Worm (Caenorhabditis elegans) whole organism, mixed stage, embryonic: ENCODE data around the gene Y39H10B.2.
"Not testable (repeated sequence)": the region's sequence is repeated elsewhere in the genome, so short reads cannot be mapped to it uniquely, and the experiment has no call there.

Experiments
- M03D4.4 ChIP-seq: sonication (generic microtip); optimal IDR thresholded peaks from 2 replicates; lab custom pipeline; 2017; ENCODE audit warnings: mild to moderate bottlenecking, missing genetic modification characterization, missing compliant biosample characterization
- bed-3 ChIP-seq: fragments of 200-800 bp; sonication (Bioruptor generic); optimal IDR thresholded peaks from 3 replicates; lab custom pipeline; 2018; ENCODE audit warnings: mild to moderate bottlenecking, missing genetic modification characterization, moderate library complexity, missing compliant biosample characterization
- ceh-39 ChIP-seq: fragments of 150-350 bp; optimal IDR thresholded peaks from 2 replicates; lab custom pipeline; 2014; ENCODE audit warnings: missing biosample characterization, missing genetic modification characterization
- ceh-43 ChIP-seq: fragments of 200-800 bp; sonication (Bioruptor generic); optimal IDR thresholded peaks from 2 replicates; lab custom pipeline; 2018; ENCODE audit warnings: mild to moderate bottlenecking, missing genetic modification characterization, moderate library complexity, missing compliant biosample characterization
- ceh-83 ChIP-seq: fragments of 200-800 bp; sonication (Bioruptor generic); optimal IDR thresholded peaks from 2 replicates; lab custom pipeline; 2018; ENCODE audit warnings: mild to moderate bottlenecking, missing genetic modification characterization, missing compliant biosample characterization
- ces-1 ChIP-seq: fragments of 150-350 bp; optimal IDR thresholded peaks from 2 replicates; lab custom pipeline; 2014; ENCODE audit warnings: missing biosample characterization, missing genetic modification reagents, missing genetic modification characterization
- cnd-1 ChIP-seq: fragments of 200-800 bp; sonication (Bioruptor generic); optimal IDR thresholded peaks from 2 replicates; lab custom pipeline; 2018; ENCODE audit warnings: mild to moderate bottlenecking, missing genetic modification characterization, missing compliant biosample characterization
- drap-1 ChIP-seq: fragments of 200-800 bp; sonication (Bioruptor generic); optimal IDR thresholded peaks from 3 replicates; lab custom pipeline; 2018; ENCODE audit warnings: mild to moderate bottlenecking, missing genetic modification characterization, missing compliant biosample characterization
- elt-1 ChIP-seq: sonication (generic microtip); optimal IDR thresholded peaks from 2 replicates; lab custom pipeline; 2017; ENCODE audit warnings: missing genetic modification characterization, mild to moderate bottlenecking, missing compliant biosample characterization, antibody characterized with exemption, moderate library complexity, borderline replicate concordance; ENCODE audit not compliant: insufficient read depth
- elt-3 ChIP-seq: fragments of 150-350 bp; optimal IDR thresholded peaks from 2 replicates; lab custom pipeline; 2014; ENCODE audit warnings: missing biosample characterization, missing genetic modification characterization
- flh-1 ChIP-seq: fragments of 200-800 bp; sonication (Bioruptor generic); optimal IDR thresholded peaks from 2 replicates; lab custom pipeline; 2018; ENCODE audit warnings: mild to moderate bottlenecking, missing genetic modification characterization, moderate library complexity, missing compliant biosample characterization
- ham-2 ChIP-seq: fragments of 200-800 bp; sonication (Bioruptor generic); optimal IDR thresholded peaks from 2 replicates; lab custom pipeline; 2018; ENCODE audit warnings: mild to moderate bottlenecking, missing genetic modification characterization, missing compliant biosample characterization
- hlh-1 ChIP-seq: fragments of 150-350 bp; optimal IDR thresholded peaks from 2 replicates; lab custom pipeline; 2014; ENCODE audit warnings: missing biosample characterization, missing genetic modification reagents, missing genetic modification characterization
- lin-13 ChIP-seq: fragments of 150-350 bp; optimal IDR thresholded peaks from 2 replicates; lab custom pipeline; 2014; ENCODE audit warnings: missing biosample characterization, missing genetic modification characterization
- lin-32 ChIP-seq: fragments of 200-800 bp; sonication (Bioruptor generic); optimal IDR thresholded peaks from 2 replicates; lab custom pipeline; 2018; ENCODE audit warnings: mild to moderate bottlenecking, missing genetic modification characterization, missing compliant biosample characterization
- lsy-2 ChIP-seq: fragments of 150-350 bp; optimal IDR thresholded peaks from 2 replicates; lab custom pipeline; 2014; ENCODE audit warnings: missing biosample characterization, missing genetic modification characterization
- mab-5 ChIP-seq: fragments of 150-350 bp; optimal IDR thresholded peaks from 2 replicates; lab custom pipeline; 2014; ENCODE audit warnings: missing biosample characterization, missing genetic modification characterization
- mep-1 ChIP-seq: fragments of 150-350 bp; optimal IDR thresholded peaks from 2 replicates; lab custom pipeline; 2017; ENCODE audit warnings: missing biosample characterization, missing genetic modification reagents, missing genetic modification characterization, inconsistent platforms
- mls-2 ChIP-seq: sonication (generic microtip); optimal IDR thresholded peaks from 2 replicates; lab custom pipeline; 2016; ENCODE audit warnings: mild to moderate bottlenecking, missing genetic modification characterization, moderate library complexity, missing compliant biosample characterization
- nhr-12 ChIP-seq: fragments of 150-350 bp; optimal IDR thresholded peaks from 2 replicates; lab custom pipeline; 2014; ENCODE audit warnings: missing biosample characterization, missing genetic modification characterization
- nhr-2 ChIP-seq: fragments of 150-350 bp; optimal IDR thresholded peaks from 2 replicates; lab custom pipeline; 2014; ENCODE audit warnings: missing biosample characterization, missing genetic modification characterization
- nhr-237 ChIP-seq: fragments of 150-350 bp; optimal IDR thresholded peaks from 2 replicates; lab custom pipeline; 2014; ENCODE audit warnings: missing biosample characterization, missing genetic modification characterization
- nhr-28 ChIP-seq: fragments of 150-350 bp; optimal IDR thresholded peaks from 2 replicates; lab custom pipeline; 2014; ENCODE audit warnings: missing biosample characterization, missing genetic modification characterization
- pha-4 ChIP-seq: fragments of 150-350 bp; optimal IDR thresholded peaks from 2 replicates; lab custom pipeline; 2018; ENCODE audit warnings: missing biosample characterization, missing genetic modification reagents, missing genetic modification characterization
- sem-2 ChIP-seq: fragments of 200-800 bp; sonication (Bioruptor generic); optimal IDR thresholded peaks from 2 replicates; lab custom pipeline; 2018; ENCODE audit warnings: mild to moderate bottlenecking, missing genetic modification characterization, missing compliant biosample characterization
- snpc-4 ChIP-seq: fragments of 150-350 bp; optimal IDR thresholded peaks from 2 replicates; lab custom pipeline; 2014; ENCODE audit warnings: missing biosample characterization, missing genetic modification characterization
- sptf-1 ChIP-seq: sonication (generic microtip); optimal IDR thresholded peaks from 2 replicates; lab custom pipeline; 2017; ENCODE audit warnings: mild to moderate bottlenecking, missing genetic modification characterization, moderate library complexity, missing compliant biosample characterization
- tbx-8 ChIP-seq: fragments of 200-800 bp; sonication (Bioruptor generic); optimal IDR thresholded peaks from 2 replicates; lab custom pipeline; 2018; ENCODE audit warnings: mild to moderate bottlenecking, missing genetic modification characterization, moderate library complexity, missing compliant biosample characterization
- unc-120 ChIP-seq: sonication (generic microtip); optimal IDR thresholded peaks from 2 replicates; lab custom pipeline; 2017; ENCODE audit warnings: missing genetic modification characterization, missing compliant biosample characterization; ENCODE audit not compliant: poor library complexity, severe bottlenecking
- unc-39 ChIP-seq: fragments of 150-350 bp; optimal IDR thresholded peaks from 2 replicates; lab custom pipeline; 2014; ENCODE audit warnings: missing biosample characterization, missing genetic modification characterization
- unc-62 ChIP-seq: fragments of 150-350 bp; optimal IDR thresholded peaks from 2 replicates; lab custom pipeline; 2014; ENCODE audit warnings: missing biosample characterization, missing genetic modification reagents, missing genetic modification characterization
- zip-8 ChIP-seq: fragments of 150-350 bp; optimal IDR thresholded peaks from 2 replicates; lab custom pipeline; 2014; ENCODE audit warnings: missing biosample characterization, missing genetic modification characterization
- ztf-11 ChIP-seq: fragments of 150-350 bp; optimal IDR thresholded peaks from 2 replicates; lab custom pipeline; 2014; ENCODE audit warnings: missing biosample characterization, missing genetic modification characterization

Y39H10B.2 gene

DNA sequence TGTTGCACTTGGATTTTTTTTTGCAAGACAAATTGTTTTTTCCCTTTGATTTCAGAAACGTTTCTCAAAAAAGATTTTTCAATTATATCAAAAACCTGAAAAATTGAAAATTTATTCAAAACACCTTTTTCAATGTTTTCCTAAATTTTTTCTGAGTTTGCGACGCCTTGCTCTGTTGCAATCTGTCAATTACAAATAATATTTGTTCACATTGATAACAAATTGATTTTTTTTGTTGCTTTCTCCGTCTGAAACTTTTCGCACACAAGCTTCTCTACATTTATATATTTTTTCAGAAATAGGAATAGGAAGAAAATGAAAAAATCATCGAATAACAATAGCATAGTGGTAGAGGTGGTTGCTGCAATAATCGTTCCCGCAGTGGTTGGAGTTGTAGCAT, at the start of gene Y39H10B.2:
Gene Y39H10B.2, plus strand, starts transcription at position 301 of the 400 bp plus-strand sequence.
- no peak for TF ChIP-seq bed-3 (GFP tag; lab: Kevin White, UChicago)
- TF ChIP-seq nhr-237 (tag; lab: Kevin White, UChicago), result no peak
- no peak for TF ChIP-seq ham-2 (GFP tag; lab: Kevin White, UChicago)
- no peak for TF ChIP-seq unc-39
- TF ChIP-seq flh-1 (GFP tag; lab: Kevin White, UChicago), result no peak
- TF ChIP-seq elt-3 (tag; lab: Kevin White, UChicago), result no peak
- no peak for TF ChIP-seq hlh-1 (tag; lab: Kevin White, UChicago)
- no peak for TF ChIP-seq tbx-8 (GFP tag; lab: Kevin White, UChicago)
- no peak for TF ChIP-seq ceh-39 (tag; lab: Kevin White, UChicago)
- TF ChIP-seq lin-32 (GFP tag; lab: Kevin White, UChicago), result no peak
- TF ChIP-seq unc-62 (GFP tag; lab: Kevin White, UChicago), result no peak
- no peak for TF ChIP-seq lin-13 (tag; lab: Kevin White, UChicago)

DNA sequence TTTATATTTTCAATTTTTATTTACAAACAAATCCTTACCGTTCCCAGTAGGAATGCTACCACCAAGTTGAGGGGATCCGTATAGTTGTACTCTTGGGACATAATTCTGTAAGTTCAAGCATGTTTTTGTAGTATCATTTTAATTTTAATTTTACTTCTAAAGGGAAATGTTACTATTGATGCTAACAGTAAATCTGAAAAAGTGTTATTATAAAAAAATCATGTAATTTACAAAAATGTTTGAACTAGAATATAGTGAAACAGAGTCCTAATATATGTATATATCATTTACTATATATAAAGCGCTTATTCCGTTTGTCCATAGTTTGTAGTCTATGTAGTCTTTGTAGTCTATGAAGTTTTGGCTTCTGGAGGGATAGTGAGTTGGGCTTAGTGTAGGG, 48.0 kb upstream of the Y39H10B.2 start, which contains the start of gene srx-93:
Gene srx-93, minus strand, starts transcription at position 101 of the 400 bp plus-strand sequence.
- TF ChIP-seq mls-2 (tag; lab: Kevin White, UChicago); sem-2; mep-1 (tag; lab: Kevin White, UChicago): not testable (repeated sequence)
- TF ChIP-seq, all 35 proteins: peak for 0; not testable (repeated sequence) for 35

DNA sequence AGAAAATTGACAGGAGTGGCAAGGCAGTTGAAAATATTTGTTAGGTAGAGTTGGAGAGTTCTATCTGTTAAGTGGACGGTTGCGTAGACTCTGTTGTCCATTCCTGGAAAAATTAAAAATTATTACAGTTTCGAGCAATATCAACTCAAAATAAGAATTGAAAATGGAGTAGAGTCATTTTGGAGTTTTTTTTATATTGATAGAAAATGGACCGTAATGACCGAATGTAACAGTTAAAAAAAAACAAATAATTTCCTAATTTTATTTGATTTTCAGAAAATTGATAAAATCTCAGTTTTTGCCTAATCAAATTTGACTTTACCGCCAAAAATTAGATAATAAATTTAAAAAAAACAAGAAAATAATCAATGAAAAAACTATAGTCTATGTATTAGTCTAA, 41.6 kb upstream of the Y39H10B.2 start, which contains the start of gene F59B1.4:
Gene F59B1.4, minus strand, starts transcription at position 101 of the 400 bp plus-strand sequence.
- no peak for TF ChIP-seq bed-3 (GFP tag; lab: Kevin White, UChicago)
- TF ChIP-seq drap-1 (GFP tag; lab: Kevin White, UChicago), result no peak
- TF ChIP-seq ztf-11 (tag; lab: Kevin White, UChicago), result no peak
- TF ChIP-seq nhr-12 (tag; lab: Kevin White, UChicago), result no peak
- no peak for TF ChIP-seq ceh-83 (GFP tag; lab: Kevin White, UChicago)
- TF ChIP-seq nhr-237 (tag; lab: Kevin White, UChicago), result no peak
- TF ChIP-seq ces-1 (GFP tag; lab: Kevin White, UChicago), result no peak
- TF ChIP-seq hlh-1 (tag; lab: Kevin White, UChicago), result no peak
- no peak for TF ChIP-seq ceh-43
- no peak for TF ChIP-seq nhr-2 (tag; lab: Kevin White, UChicago)
- no peak for TF ChIP-seq lsy-2

DNA sequence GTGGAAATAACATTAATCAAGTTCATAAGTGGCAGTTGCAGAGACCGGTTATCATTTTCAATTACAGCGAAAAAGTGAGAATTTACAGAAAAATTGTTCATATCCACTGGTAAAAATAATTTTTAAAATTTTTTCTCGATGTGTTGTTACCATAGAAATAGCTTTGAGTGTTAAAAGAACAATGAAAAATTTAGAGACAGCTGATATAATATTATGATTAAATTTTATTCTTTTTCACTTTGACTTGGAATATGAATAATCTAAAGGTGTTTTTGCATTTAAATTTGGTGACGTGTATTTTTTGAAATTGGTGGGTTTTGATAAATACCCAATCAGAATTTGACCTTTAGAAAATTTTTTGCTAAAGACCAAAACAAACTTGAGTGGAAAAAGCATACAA, 37.0 kb upstream of the Y39H10B.2 start, which contains the start of gene F59B1.6:
Gene F59B1.6, minus strand, starts transcription at position 101 of the 400 bp plus-strand sequence.
- no peak for TF ChIP-seq cnd-1
- no peak for TF ChIP-seq lsy-2
- no peak for TF ChIP-seq nhr-12 (tag; lab: Kevin White, UChicago)

DNA sequence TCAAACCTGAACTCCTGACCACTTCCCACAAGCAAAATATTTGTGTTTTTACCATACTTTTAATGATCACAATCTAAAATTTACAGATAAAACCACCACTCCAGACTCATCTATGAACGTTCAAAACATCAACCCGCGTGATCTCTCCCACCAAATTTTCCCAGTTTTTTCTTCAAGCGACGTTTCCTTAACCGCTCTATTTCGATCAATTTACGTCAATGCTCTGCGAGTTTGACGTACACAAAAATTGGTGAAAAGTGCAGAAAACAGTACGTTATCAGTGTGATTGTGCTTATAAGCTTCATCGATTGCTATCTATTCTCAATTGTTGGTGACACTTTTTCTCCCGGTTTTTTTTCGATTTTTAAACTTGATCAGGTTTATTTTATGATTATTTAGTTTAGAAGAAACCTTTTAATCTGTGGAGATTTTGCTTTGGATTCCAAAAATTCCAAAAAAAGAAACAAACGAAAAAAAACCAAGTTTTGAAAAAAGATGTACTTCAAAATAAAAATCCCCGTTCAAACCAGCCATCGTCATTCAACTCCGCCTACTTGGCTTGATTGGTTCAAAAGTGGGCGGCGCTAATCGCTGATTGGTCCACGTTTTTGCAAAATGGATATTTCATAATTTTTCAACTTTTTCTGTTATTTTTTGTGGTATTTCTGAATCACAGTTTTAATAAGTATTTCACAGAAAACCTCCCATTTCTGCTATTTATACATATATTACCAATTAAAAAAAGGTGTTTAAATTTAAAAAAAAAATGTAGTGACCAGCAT, 36.1 kb upstream of the Y39H10B.2 start:
- no peak for TF ChIP-seq tbx-8 (GFP tag; lab: Kevin White, UChicago)
- TF ChIP-seq mab-5 (tag; lab: Kevin White, UChicago), result no peak
- no peak for TF ChIP-seq sptf-1 (tag; lab: Kevin White, UChicago)
- no peak for TF ChIP-seq bed-3 (GFP tag; lab: Kevin White, UChicago)
- no peak for TF ChIP-seq ztf-11 (tag; lab: Kevin White, UChicago)
- no peak for TF ChIP-seq lin-13 (tag; lab: Kevin White, UChicago)
- TF ChIP-seq elt-1 (tag; lab: Kevin White, UChicago), result no peak
- no peak for TF ChIP-seq drap-1 (GFP tag; lab: Kevin White, UChicago)
- TF ChIP-seq snpc-4 (tag; lab: Kevin White, UChicago), result no peak
- TF ChIP-seq ceh-43, result no peak
- TF ChIP-seq unc-120, result no peak
- no peak for TF ChIP-seq zip-8
- no peak for TF ChIP-seq nhr-2 (tag; lab: Kevin White, UChicago)
- TF ChIP-seq pha-4 (tag; lab: Kevin White, UChicago), result no peak
- TF ChIP-seq nhr-28 (tag; lab: Kevin White, UChicago), result no peak
- no peak for TF ChIP-seq M03D4.4 (tag; lab: Kevin White, UChicago)
- TF ChIP-seq ceh-39 (tag; lab: Kevin White, UChicago), result no peak
